Worm (Caenorhabditis elegans): Measurements from ENCODE around the gene F43D2.6.

DNA sequence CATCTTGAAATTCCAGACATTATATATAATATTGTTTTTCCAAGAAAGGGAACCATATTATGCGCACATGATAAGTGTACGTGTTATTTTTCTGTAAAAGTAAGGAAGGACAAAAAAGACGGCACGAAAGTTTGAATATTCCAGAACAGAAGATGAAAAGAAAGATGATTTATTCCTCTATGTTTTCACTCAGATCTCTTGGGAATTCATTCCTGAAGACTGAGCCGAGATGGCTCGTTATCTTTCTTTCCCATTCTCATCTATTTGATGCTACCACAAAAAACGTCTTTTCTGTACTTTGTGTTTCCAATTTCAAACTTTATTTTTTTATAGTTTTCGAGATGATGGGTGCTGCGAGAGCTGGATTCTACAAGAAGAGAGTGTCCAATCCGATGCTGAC, 31.2 kb downstream of the F43D2.6 start:
- TF ChIP-seq bed-1 (GFP tag; IDR thresholded peaks at IDR 0.05) (no peak), ama-1 (optimal IDR thresholded peaks at IDR 0.05) (no peak), ama-1 (GFP tag; optimal IDR thresholded peaks at IDR 0.05) (no peak)

Measured in whole organism, young adult.